Worm (Caenorhabditis elegans) whole organism, L1 larva: ENCODE measurements around the gene ZK1098.2.

Source experiments
- mdl-1 ChIP-seq, 2 experiments: fragments of 150-350 bp; optimal IDR thresholded peaks; 2 replicates each; lab custom pipeline; 2014 to 2017; ENCODE audit warnings: missing biosample characterization in 2 of 2, missing genetic modification characterization in 2 of 2, inconsistent platforms in 1 of 2
- nhr-11 ChIP-seq: fragments of 150-350 bp; optimal IDR thresholded peaks from 2 replicates; lab custom pipeline; 2014; ENCODE audit warnings: missing biosample characterization, missing genetic modification characterization
- nhr-237 ChIP-seq: fragments of 150-350 bp; optimal IDR thresholded peaks from 2 replicates; lab custom pipeline; 2014; ENCODE audit warnings: missing biosample characterization, missing genetic modification characterization
- nhr-76 ChIP-seq: sonication (generic microtip); optimal IDR thresholded peaks from 2 replicates; lab custom pipeline; 2017; ENCODE audit warnings: missing biosample characterization, missing genetic modification characterization
- sox-4 ChIP-seq: sonication (generic microtip); optimal IDR thresholded peaks from 2 replicates; lab custom pipeline; 2016; ENCODE audit warnings: missing genetic modification characterization, missing compliant biosample characterization
- ztf-4 ChIP-seq: fragments of 150-350 bp; optimal IDR thresholded peaks from 2 replicates; lab custom pipeline; 2014; ENCODE audit warnings: missing biosample characterization, missing genetic modification characterization

ce11 chrIII:9580039-9580891 lies 51.3 kb downstream of the ZK1098.2 start, which contains the start of gene ced-7:
- TF ChIP-seq mdl-1 (tag; optimal IDR thresholded peaks at IDR 0.05; lab: Kevin White, UChicago), result no peak
- TF ChIP-seq nhr-237 (tag; lab: Kevin White, UChicago), result no peak
- TF ChIP-seq nhr-76 (tag; lab: Kevin White, UChicago), result no peak
- no peak for TF ChIP-seq nhr-11 (tag; lab: Kevin White, UChicago)
- TF ChIP-seq sox-4, result no peak
- TF ChIP-seq ztf-4 (tag; lab: Kevin White, UChicago), result no peak
